Fruit fly (Drosophila melanogaster) whole organism, prepupa: Measurements from ENCODE around the gene GluClalpha.

Experiments
- CG10631 ChIP-seq: fragments of 200-800 bp; sonication (Bioruptor generic); optimal IDR thresholded peaks from 2 replicates; lab custom pipeline; 2016; ENCODE audit warnings: missing biosample characterization, missing genetic modification characterization
- Met ChIP-seq: fragments of 200-800 bp; sonication (Bioruptor generic); optimal IDR thresholded peaks from 3 replicates; lab custom pipeline; 2016; ENCODE audit warnings: missing biosample characterization, missing genetic modification characterization
- eg ChIP-seq: fragments of 200-800 bp; sonication (Bioruptor generic); IDR thresholded peaks from 3 replicates; pipeline ENCODE4 v1.3.6; 2022; ENCODE audit warnings: missing biosample characterization, missing genetic modification characterization
- svp ChIP-seq: fragments of 200-800 bp; sonication (Bioruptor generic); peaks from one replicate; lab custom pipeline; 2016; ENCODE audit warnings: missing biosample characterization, missing genetic modification characterization

- TF ChIP-seq svp (GFP tag; lab: Kevin White, UChicago) (no peak), Met (GFP tag; lab: Kevin White, UChicago) (no peak), eg (GFP tag; lab: Robert Waterston, UW) (no peak), CG10631 (GFP tag; lab: Kevin White, UChicago) (no peak)
Measured at dm6 chr3R:19777180-19777579, 46.7 kb downstream of the GluClalpha start, which contains the start of gene Acsx1R.
